Worm (Caenorhabditis elegans): ENCODE measurements around the gene rga-1.

ce11 chrII:11495307-11495706, 30.6 kb downstream of the rga-1 start, which contains the start of the genes ooc-3 and B0334.4:
- TF ChIP-seq hlh-8 (tag; optimal IDR thresholded peaks at IDR 0.05) (no peak), nhr-232 (tag; optimal IDR thresholded peaks at IDR 0.05) (no peak), lin-11 (tag; optimal IDR thresholded peaks at IDR 0.05) (no peak), fkh-10 (GFP tag; optimal IDR thresholded peaks at IDR 0.05) (no peak), dmd-4 (tag; optimal IDR thresholded peaks at IDR 0.05; ENCODE audit: borderline replicate concordance) (no peak), elt-2 (tag; optimal IDR thresholded peaks at IDR 0.05) (no peak), ceh-34 (tag; optimal IDR thresholded peaks at IDR 0.05) (no peak), ceh-22 (tag; optimal IDR thresholded peaks at IDR 0.05) (no peak), pha-4 (tag; optimal IDR thresholded peaks at IDR 0.05) (no peak), ama-1 (optimal IDR thresholded peaks at IDR 0.05) (no peak), ceh-31 (tag; optimal IDR thresholded peaks at IDR 0.05) (no peak), ets-4 (tag; optimal IDR thresholded peaks at IDR 0.05) (no peak), npax-4 (tag; optimal IDR thresholded peaks at IDR 0.05) (no peak)
